Worm (Caenorhabditis elegans) whole organism, L3 larva: ENCODE data around the gene srh-69.

ENCODE experiments used
- aly-2 ChIP-seq: fragments of 150-350 bp; optimal IDR thresholded peaks from 2 replicates; lab custom pipeline; 2014; ENCODE audit warnings: missing biosample characterization, missing genetic modification characterization
- ama-1 ChIP-seq: fragments of 150-350 bp; optimal IDR thresholded peaks from 2 replicates; lab custom pipeline; 2018
- ceh-28 ChIP-seq: fragments of 150-350 bp; optimal IDR thresholded peaks from 2 replicates; lab custom pipeline; 2014; ENCODE audit warnings: missing biosample characterization, missing genetic modification reagents, missing genetic modification characterization
- ceh-82 ChIP-seq: fragments of 150-350 bp; optimal IDR thresholded peaks from 2 replicates; lab custom pipeline; 2014; ENCODE audit warnings: missing biosample characterization, missing genetic modification characterization
- ceh-9 ChIP-seq: sonication (generic microtip); optimal IDR thresholded peaks from 2 replicates; lab custom pipeline; 2018; ENCODE audit warnings: missing biosample characterization, missing genetic modification characterization
- daf-12 ChIP-seq: fragments of 150-350 bp; optimal IDR thresholded peaks from 2 replicates; lab custom pipeline; 2014; ENCODE audit warnings: missing biosample characterization, missing genetic modification reagents, missing genetic modification characterization
- egl-27 ChIP-seq: sonication (generic microtip); optimal IDR thresholded peaks from 4 replicates; lab custom pipeline; 2017; ENCODE audit warnings: missing biosample characterization, missing genetic modification reagents, missing genetic modification characterization
- elt-2 ChIP-seq: sonication (generic microtip); optimal IDR thresholded peaks from 2 replicates; lab custom pipeline; 2016; ENCODE audit warnings: missing genetic modification reagents, mild to moderate bottlenecking, missing genetic modification characterization, missing compliant biosample characterization
- elt-3 ChIP-seq, 3 experiments: fragments of 150-350 bp in 1 of 3; sonication (generic microtip) in 2 of 3; optimal IDR thresholded peaks; 2 replicates in 2 of 3; 4 replicates in 1 of 3; lab custom pipeline; 2014 to 2017; ENCODE audit warnings: missing biosample characterization in 3 of 3, missing genetic modification characterization in 3 of 3
- eor-1 ChIP-seq, 2 experiments: fragments of 150-350 bp; optimal IDR thresholded peaks; 2 replicates each; lab custom pipeline; 2014 to 2018; ENCODE audit warnings: missing biosample characterization in 2 of 2, missing genetic modification characterization in 2 of 2
- fkh-10 ChIP-seq: sonication (generic microtip); optimal IDR thresholded peaks from 2 replicates; lab custom pipeline; 2017; ENCODE audit warnings: missing biosample characterization, missing genetic modification reagents, missing genetic modification characterization
- lin-15B ChIP-seq: fragments of 150-350 bp; optimal IDR thresholded peaks from 2 replicates; lab custom pipeline; 2014; ENCODE audit warnings: missing biosample characterization, missing genetic modification characterization
- lsy-12 ChIP-seq: sonication (generic microtip); optimal IDR thresholded peaks from 2 replicates; lab custom pipeline; 2016; ENCODE audit warnings: mild to moderate bottlenecking, missing genetic modification characterization, missing compliant biosample characterization
- mml-1 ChIP-seq: fragments of 150-350 bp; sonication (generic microtip); optimal IDR thresholded peaks from 3 replicates; lab custom pipeline; 2014; ENCODE audit warnings: missing biosample characterization, missing genetic modification characterization
- nfya-1 ChIP-seq: sonication (generic microtip); optimal IDR thresholded peaks from 2 replicates; lab custom pipeline; 2017; ENCODE audit warnings: missing genetic modification characterization, mild to moderate bottlenecking, missing compliant biosample characterization, antibody characterized with exemption, moderate library complexity; ENCODE audit not compliant: insufficient read depth
- nhr-11 ChIP-seq: fragments of 150-350 bp; optimal IDR thresholded peaks from 2 replicates; lab custom pipeline; 2014; ENCODE audit warnings: missing biosample characterization, missing genetic modification characterization
- nhr-12 ChIP-seq: fragments of 150-350 bp; optimal IDR thresholded peaks from 2 replicates; lab custom pipeline; 2014; ENCODE audit warnings: missing biosample characterization, missing genetic modification characterization
- nhr-23 ChIP-seq: fragments of 150-350 bp; optimal IDR thresholded peaks from 2 replicates; lab custom pipeline; 2014; ENCODE audit warnings: missing biosample characterization, missing genetic modification reagents, missing genetic modification characterization
- nhr-67 ChIP-seq: fragments of 150-350 bp; optimal IDR thresholded peaks from 2 replicates; lab custom pipeline; 2014; ENCODE audit warnings: missing biosample characterization, missing genetic modification characterization
- nhr-76 ChIP-seq: fragments of 150-350 bp; sonication (generic microtip); optimal IDR thresholded peaks from 5 replicates; lab custom pipeline; 2014; ENCODE audit warnings: missing biosample characterization, missing genetic modification characterization
- pqm-1 ChIP-seq: fragments of 150-350 bp; optimal IDR thresholded peaks from 2 replicates; lab custom pipeline; 2017; ENCODE audit warnings: missing biosample characterization, missing genetic modification characterization, inconsistent platforms
- sea-2 ChIP-seq: fragments of 150-350 bp; sonication (generic microtip); optimal IDR thresholded peaks from 4 replicates; lab custom pipeline; 2014; ENCODE audit warnings: missing biosample characterization, missing genetic modification reagents, missing genetic modification characterization
- snpc-4 ChIP-seq: fragments of 150-350 bp; optimal IDR thresholded peaks from 2 replicates; lab custom pipeline; 2014; ENCODE audit warnings: missing biosample characterization, missing genetic modification characterization
- tbx-2 ChIP-seq: sonication (generic microtip); optimal IDR thresholded peaks from 2 replicates; lab custom pipeline; 2016; ENCODE audit warnings: mild to moderate bottlenecking, missing genetic modification characterization, missing compliant biosample characterization
- unc-39 ChIP-seq: sonication (generic microtip); optimal IDR thresholded peaks from 4 replicates; lab custom pipeline; 2017; ENCODE audit warnings: missing biosample characterization, missing genetic modification characterization
- zag-1 ChIP-seq: fragments of 150-350 bp; optimal IDR thresholded peaks from 2 replicates; lab custom pipeline; 2014; ENCODE audit warnings: missing biosample characterization, missing genetic modification characterization
- ztf-4 ChIP-seq: fragments of 150-350 bp; optimal IDR thresholded peaks from 2 replicates; lab custom pipeline; 2014; ENCODE audit warnings: missing biosample characterization, missing genetic modification characterization

Gene srh-69

DNA sequence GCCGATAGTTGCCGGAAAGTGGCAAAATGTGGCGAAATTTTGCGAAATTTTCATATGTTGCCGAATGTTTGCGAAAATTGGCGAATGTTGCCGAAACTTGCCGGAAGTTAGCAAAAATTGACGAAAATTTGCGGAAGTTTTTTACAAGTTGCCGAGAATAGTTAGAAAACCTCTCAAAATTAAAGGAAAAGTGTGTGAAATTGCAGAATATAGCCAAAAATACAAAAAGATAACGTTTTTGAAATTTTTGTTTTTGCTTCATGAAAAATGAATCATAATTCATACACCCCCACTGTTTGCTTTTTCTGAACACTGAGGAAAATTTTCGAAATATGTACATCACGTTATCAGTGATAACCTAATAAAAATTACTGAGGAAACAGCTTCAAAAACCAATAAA is 32.9 kb downstream of the srh-69 start:
- TF ChIP-seq pqm-1 (tag; lab: Kevin White, UChicago), result no peak
- TF ChIP-seq unc-39, result no peak
- no peak for TF ChIP-seq ztf-4 (tag; lab: Kevin White, UChicago)
- no peak for TF ChIP-seq ceh-9 (tag; lab: Kevin White, UChicago)
- TF ChIP-seq zag-1, result no peak
- TF ChIP-seq nhr-11 (tag; lab: Kevin White, UChicago), result no peak
- TF ChIP-seq ama-1 (lab: Kevin White, UChicago), result no peak
- TF ChIP-seq lsy-12 (tag; lab: Kevin White, UChicago), result no peak
- TF ChIP-seq nhr-12 (tag; lab: Kevin White, UChicago), result no peak
- no peak for TF ChIP-seq mml-1
- TF ChIP-seq tbx-2 (tag; lab: Kevin White, UChicago), result no peak
- TF ChIP-seq nhr-23 (tag; lab: Kevin White, UChicago), result no peak
- TF ChIP-seq snpc-4 (tag; lab: Kevin White, UChicago), result no peak

DNA sequence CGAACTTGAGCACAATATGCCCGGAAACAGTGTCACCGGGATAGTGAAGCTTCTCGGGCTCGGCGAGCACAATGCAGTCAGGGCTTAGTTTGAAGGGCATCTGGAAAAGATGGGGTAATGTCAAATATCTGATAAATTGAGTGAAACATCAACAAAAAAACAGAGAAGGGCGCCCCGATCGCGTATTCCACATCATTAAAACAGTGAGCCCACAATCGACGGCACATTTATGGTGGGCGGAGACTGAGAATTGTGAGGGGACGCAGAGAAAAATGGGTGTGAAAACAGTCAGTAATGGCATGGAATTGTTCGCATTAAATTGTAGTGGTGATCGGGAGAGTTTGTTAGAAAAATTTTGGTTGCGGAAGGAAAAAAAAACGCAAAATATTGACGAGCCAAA is 33.7 kb downstream of the srh-69 start, which contains the start of gene arrd-9:
arrd-9 (minus strand) TSS at position 101 of the 400 bp plus-strand sequence.
- TF ChIP-seq ceh-9 (tag; lab: Kevin White, UChicago), result no peak

DNA sequence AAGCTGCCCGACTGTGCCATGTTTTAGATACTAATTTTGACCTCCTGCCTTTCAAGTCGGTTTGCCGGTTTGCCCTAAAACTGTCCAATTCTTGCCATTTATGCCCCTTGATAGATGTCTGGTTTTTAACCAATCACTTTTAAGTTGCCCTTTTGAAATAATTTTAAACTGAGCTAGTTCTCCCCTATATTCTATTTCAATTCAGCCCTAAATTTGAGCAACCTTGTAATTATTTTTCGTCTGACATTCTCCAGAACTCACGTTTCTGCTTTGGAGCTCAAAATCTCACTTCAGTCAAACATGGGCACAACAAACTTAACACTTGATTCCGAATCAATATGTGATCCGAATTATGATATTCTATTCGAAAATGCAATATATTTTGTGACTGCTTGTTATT is 41.1 kb downstream of the srh-69 start, which contains the start of gene srg-17:
srg-17 (plus strand) TSS at position 301 of the 400 bp plus-strand sequence.
- no peak for TF ChIP-seq tbx-2 (tag; lab: Kevin White, UChicago)
- TF ChIP-seq fkh-10, result no peak
- no peak for TF ChIP-seq egl-27 (tag; lab: Kevin White, UChicago)
- no peak for TF ChIP-seq eor-1 (tag; optimal IDR thresholded peaks at IDR 0.05; lab: Kevin White, UChicago)
- no peak for TF ChIP-seq daf-12 (tag; lab: Kevin White, UChicago)
- no peak for TF ChIP-seq nhr-12 (tag; lab: Kevin White, UChicago)
- no peak for TF ChIP-seq ceh-28 (tag; lab: Kevin White, UChicago)
- TF ChIP-seq aly-2 (tag; lab: Kevin White, UChicago), result no peak

DNA sequence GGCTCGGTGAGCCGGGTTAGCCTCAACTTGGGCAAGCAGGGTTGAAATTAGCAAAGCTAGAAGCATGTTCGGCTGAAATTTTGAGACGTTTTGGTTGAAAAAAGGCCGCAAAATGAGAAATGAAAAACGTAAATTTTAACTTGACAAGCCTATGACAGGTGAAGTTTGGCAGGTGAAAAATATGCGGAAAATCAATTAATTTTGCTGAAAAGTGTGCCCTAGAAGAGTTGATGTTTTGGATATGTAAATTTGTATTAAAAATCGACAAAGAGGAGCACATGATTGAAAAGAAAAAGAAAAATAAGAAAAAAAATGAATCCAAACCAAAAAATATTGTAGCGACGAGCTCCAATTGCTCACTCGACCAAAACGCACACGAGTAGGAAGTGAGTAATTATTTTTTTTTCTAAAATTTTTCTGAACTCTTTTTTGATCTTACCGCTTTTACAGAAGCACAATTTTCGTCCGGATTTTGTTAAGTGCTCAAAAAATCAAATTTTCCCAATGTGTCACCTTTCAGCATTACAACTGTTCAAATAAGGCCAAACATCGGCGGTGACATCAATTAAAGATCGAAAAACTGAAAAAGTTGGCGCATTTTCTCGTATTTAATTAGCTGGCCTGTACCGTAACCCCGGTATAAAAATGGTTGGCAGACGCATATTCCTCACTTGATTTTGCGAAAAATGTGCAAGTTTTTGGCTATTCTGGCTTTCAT is 43.2 kb downstream of the srh-69 start, which contains the start of the genes F15A4.5 and phat-8:
F15A4.5 (minus strand) TSS at position 101 of the 718 bp plus-strand sequence.
phat-8 (plus strand) TSS at position 668 of the 718 bp plus-strand sequence.
- no peak for TF ChIP-seq fkh-10
- TF ChIP-seq daf-12 (tag; lab: Kevin White, UChicago), result no peak
- TF ChIP-seq egl-27 (tag; lab: Kevin White, UChicago), result no peak
- no peak for TF ChIP-seq nhr-67
- TF ChIP-seq nfya-1, result no peak
- TF ChIP-seq unc-39, result no peak

DNA sequence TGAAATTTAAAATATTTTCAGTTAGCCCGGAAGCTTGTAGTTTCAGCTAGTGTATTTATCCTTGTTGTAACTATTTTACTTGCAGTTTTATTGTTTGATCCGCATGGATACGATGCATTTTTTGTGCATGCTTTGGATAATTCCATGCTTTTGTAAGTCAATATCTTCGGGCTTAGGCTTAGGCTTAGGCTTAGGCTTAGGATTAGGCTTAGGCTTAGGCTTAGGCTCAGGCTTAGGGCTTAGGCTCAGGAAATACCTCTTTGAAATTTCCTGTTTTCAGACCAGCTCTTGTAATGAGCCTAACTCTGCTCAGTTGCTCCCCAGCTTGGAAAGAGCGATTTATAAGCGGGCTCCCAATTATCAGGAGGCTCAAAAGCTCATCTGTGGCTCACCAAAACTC is 47.5 kb downstream of the srh-69 start, which contains the start of gene srg-16:
srg-16 (plus strand) TSS at position 87 of the 400 bp plus-strand sequence.
- TF ChIP-seq nhr-23 (tag; lab: Kevin White, UChicago) (no peak), elt-3 (tag; optimal IDR thresholded peaks at IDR 0.05; lab: Kevin White, UChicago) (no peak), elt-2 (no peak), ama-1 (lab: Kevin White, UChicago) (no peak), nhr-76 (tag; lab: Kevin White, UChicago) (no peak)

DNA sequence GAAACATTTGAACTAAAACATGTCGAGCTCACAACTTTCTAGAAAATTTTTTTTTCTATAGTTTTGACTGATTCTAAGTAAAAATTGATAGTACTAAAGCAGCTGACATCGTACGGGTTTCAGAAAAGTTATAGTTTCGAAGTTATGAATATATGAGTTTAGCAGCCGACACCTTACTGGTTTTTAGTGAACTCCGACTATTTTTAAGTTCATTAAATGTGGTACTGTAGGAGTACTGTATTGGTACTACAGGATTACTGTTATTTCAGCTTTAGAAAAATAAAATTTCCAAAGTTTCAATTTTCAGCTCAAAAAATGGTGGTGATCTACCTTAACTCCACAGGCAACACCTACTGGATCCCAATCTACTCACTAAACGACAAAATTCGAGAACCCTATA is 49.0 kb downstream of the srh-69 start, which contains the start of gene sre-37:
sre-37 (plus strand) TSS at position 301 of the 400 bp plus-strand sequence.
- TF ChIP-seq ceh-82 (no peak), lin-15B (no peak), zag-1 (no peak), sea-2 (no peak), nhr-67 (no peak), elt-3 (tag; optimal IDR thresholded peaks at IDR 0.05; lab: Kevin White, UChicago) (no peak)
- TF ChIP-seq, all 47 proteins: peak for 0
